Worm (Caenorhabditis elegans): ENCODE data around the gene F22F7.2.

DNA sequence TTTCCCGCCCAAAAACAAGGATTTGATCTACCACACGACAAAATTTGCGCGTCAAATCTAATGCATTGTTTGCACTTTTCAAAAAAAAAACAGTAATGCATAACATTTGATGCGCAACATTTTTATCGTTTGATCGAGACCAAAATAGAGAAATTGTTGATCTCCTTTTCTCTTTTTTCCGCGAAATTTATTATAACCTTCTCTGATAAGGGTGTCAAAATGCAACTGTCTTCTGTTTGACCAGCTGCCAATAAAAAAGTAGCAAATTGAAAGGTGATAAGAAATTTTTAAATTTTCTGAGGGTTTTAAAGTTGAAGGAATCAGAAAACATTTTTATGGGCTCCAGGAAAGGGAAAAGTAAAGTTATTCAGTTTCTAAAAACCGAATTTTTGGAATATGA, 14.4 kb downstream of the F22F7.2 start:
- TF ChIP-seq him-1 (tag; optimal IDR thresholded peaks at IDR 0.05), result no peak
- no peak for TF ChIP-seq W03F9.2 (tag; optimal IDR thresholded peaks at IDR 0.05)
